Worm (Caenorhabditis elegans): ENCODE measurements around the gene C50B6.3.

DNA sequence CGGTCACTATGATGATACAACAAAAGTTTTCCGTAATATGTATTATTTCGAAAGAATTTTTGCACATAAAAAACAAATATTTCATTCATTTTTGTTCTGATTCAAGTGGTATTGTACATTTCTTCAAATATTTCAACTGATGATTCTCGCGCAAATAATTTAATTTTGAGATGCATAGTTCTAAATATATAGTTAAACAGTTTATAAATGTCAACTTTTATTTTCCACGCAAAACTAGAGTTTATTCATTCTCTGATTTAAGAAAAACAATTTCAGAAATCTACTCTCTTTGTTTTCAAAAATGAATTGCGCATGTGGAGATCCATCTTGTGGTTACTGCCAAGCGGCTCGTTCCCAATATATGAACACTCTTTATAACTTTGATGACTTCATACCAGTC is 49.1 kb upstream of the C50B6.3 start, which contains the start of gene zip-5:
- TF ChIP-seq flt-1 (GFP tag; IDR thresholded peaks at IDR 0.05) (no peak), med-1 (GFP tag; optimal IDR thresholded peaks at IDR 0.05; ENCODE audit: insufficient read depth) (no peak), ref-1 (GFP tag; conservative IDR thresholded peaks at IDR 0.05) (no peak), cog-1 (tag; optimal IDR thresholded peaks at IDR 0.05) (no peak), T22C8.4 (GFP tag; IDR thresholded peaks at IDR 0.05) (no peak)

All from whole organism, midembryonic.